Worm (Caenorhabditis elegans) whole organism, L3 larva: ENCODE results near the gene F23D12.7.

ENCODE experiments used
- ceh-28 ChIP-seq: fragments of 150-350 bp; optimal IDR thresholded peaks from 2 replicates; lab custom pipeline; 2014; ENCODE audit warnings: missing biosample characterization, missing genetic modification reagents, missing genetic modification characterization
- egl-27 ChIP-seq: sonication (generic microtip); optimal IDR thresholded peaks from 4 replicates; lab custom pipeline; 2017; ENCODE audit warnings: missing biosample characterization, missing genetic modification reagents, missing genetic modification characterization
- nfya-1 ChIP-seq: sonication (generic microtip); optimal IDR thresholded peaks from 2 replicates; lab custom pipeline; 2017; ENCODE audit warnings: missing genetic modification characterization, mild to moderate bottlenecking, missing compliant biosample characterization, antibody characterized with exemption, moderate library complexity; ENCODE audit not compliant: insufficient read depth
- nhr-237 ChIP-seq: fragments of 150-350 bp; optimal IDR thresholded peaks from 2 replicates; lab custom pipeline; 2014; ENCODE audit warnings: missing biosample characterization, missing genetic modification characterization
- nhr-28 ChIP-seq: fragments of 150-350 bp; optimal IDR thresholded peaks from 2 replicates; lab custom pipeline; 2014; ENCODE audit warnings: missing biosample characterization, missing genetic modification characterization
- nhr-43 ChIP-seq: sonication (generic microtip); optimal IDR thresholded peaks from 2 replicates; lab custom pipeline; 2016; ENCODE audit warnings: mild to moderate bottlenecking, missing genetic modification characterization, missing compliant biosample characterization; ENCODE audit not compliant: poor library complexity, severe bottlenecking
- nhr-76 ChIP-seq: fragments of 150-350 bp; sonication (generic microtip); optimal IDR thresholded peaks from 5 replicates; lab custom pipeline; 2014; ENCODE audit warnings: missing biosample characterization, missing genetic modification characterization
- unc-62 ChIP-seq: fragments of 150-350 bp; sonication (generic microtip); optimal IDR thresholded peaks from 4 replicates; lab custom pipeline; 2014; ENCODE audit warnings: missing biosample characterization, missing genetic modification reagents, missing genetic modification characterization

DNA sequence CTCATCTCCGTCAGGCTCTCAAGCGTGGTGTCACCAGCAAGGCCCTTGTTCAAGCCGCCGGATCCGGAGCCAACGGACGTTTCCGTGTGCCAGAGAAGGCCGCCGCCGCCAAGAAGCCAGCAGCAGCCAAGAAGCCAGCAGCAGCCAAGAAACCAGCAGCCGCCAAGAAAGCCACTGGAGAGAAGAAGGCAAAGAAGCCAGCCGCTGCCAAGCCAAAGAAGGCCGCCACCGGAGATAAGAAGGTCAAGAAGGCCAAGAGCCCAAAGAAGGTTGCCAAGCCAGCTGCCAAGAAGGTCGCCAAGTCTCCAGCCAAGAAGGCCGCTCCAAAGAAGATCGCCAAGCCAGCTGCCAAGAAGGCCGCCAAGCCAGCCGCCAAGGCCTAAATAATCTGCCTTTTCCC is 36.9 kb upstream of the F23D12.7 start:
- TF ChIP-seq nhr-76 (tag; lab: Kevin White, UChicago) (no peak), egl-27 (no peak), unc-62 (GFP tag; lab: Kevin White, UChicago) (no peak), nfya-1 (no peak), nhr-28 (no peak), nhr-43 (tag; lab: Kevin White, UChicago) (no peak), ceh-28 (tag; lab: Kevin White, UChicago) (no peak), nhr-237 (tag; lab: Kevin White, UChicago) (no peak)
